Worm (Caenorhabditis elegans): ENCODE data around the gene fbxa-118.

DNA sequence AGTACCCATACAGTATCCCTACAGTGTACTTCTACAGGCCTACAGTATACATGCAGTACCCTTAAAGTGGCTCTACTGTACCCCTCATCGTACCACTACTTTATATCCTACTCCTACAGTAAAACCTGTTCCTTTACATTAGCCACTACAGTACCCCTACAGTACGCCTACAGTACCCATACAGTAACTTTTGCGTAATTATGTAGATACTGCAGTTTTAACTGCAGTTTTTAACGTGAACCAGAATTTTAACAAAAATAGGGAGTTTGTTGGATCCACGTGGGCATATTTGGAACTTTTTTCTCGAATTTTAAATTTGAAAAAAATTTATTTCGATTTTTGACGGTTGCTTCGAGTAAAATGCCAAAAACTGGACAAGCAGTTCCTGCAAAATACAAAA, 33.8 kb downstream of the fbxa-118 start, which contains the start of gene W04E12.4:
- TF ChIP-seq ceh-18 (tag; optimal IDR thresholded peaks at IDR 0.05) (no peak), dmd-4 (tag; optimal IDR thresholded peaks at IDR 0.05; ENCODE audit: borderline replicate concordance) (no peak), ceh-45 (GFP tag; IDR thresholded peaks at IDR 0.05) (no peak), ahr-1 (tag; optimal IDR thresholded peaks at IDR 0.05) (no peak), elt-4 (tag; optimal IDR thresholded peaks at IDR 0.05) (no peak), ceh-30 (tag; optimal IDR thresholded peaks at IDR 0.05) (no peak), sox-2 (GFP tag; IDR thresholded peaks at IDR 0.05) (no peak), ceh-6 (GFP tag; optimal IDR thresholded peaks at IDR 0.05) (no peak), nhr-11 (tag; optimal IDR thresholded peaks at IDR 0.05) (no peak)
